Fruit fly (Drosophila melanogaster): ENCODE measurements around the gene Glyp.
A peak's percentile ranks its signal among the peaks of the same experiment; 100 is the strongest.

The Glyp gene

dm6 chr2L:2173604-2174003 lies 43.0 kb downstream of the Glyp start:
- no peak for TF ChIP-seq noc (tag; optimal IDR thresholded peaks at IDR 0.05)

DNA sequence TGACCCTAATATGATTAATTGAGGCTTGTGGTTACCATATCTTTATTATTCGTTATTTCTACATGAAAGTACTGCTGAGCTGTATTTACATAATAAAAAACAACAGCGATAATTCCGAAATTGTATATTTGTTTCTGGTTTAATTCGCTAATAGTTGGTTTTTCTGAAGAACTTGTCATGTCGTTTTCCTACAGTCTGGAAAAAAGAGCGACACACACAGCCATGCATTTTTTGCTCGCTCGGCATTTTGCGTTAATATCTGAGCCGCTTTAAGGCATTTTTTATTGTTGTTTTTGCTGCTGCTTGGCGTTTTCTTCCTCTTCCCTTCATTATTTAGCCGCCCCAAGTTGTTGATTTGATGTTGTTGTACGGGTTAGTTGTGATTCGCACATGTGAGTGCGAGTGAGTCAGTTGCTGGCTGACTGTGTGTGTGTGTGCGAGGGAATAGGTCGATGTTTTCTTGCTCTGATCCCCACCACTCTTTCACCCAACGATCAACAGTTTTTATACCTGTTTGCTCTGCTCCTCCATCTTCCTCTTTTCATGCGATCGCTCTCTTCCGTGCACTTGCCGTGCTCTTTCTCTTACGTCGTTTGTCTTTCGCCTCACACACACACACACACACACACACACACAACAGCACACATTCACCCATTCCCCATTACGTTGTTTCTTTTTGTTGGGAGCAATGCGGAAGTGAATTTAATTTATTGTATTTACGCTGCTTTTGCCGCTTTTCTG lies 44.6 kb downstream of the Glyp start:
- TF ChIP-seq noc (tag; optimal IDR thresholded peaks at IDR 0.05) = peak; percentile 41

- TF ChIP-seq noc (tag; optimal IDR thresholded peaks at IDR 0.05) = peak; percentile 95
Measured at dm6 chr2L:2175930-2176643, 45.5 kb downstream of the Glyp start.

dm6 chr2L:2177312-2177968 lies 46.8 kb downstream of the Glyp start:
- peak; percentile 38 for TF ChIP-seq noc (tag; optimal IDR thresholded peaks at IDR 0.05)

- no peak for TF ChIP-seq noc (tag; optimal IDR thresholded peaks at IDR 0.05)
Measured at dm6 chr2L:2177969-2178809, 47.6 kb downstream of the Glyp start, which contains the start of gene aop. Gene aop, minus strand, starts transcription at chr2L:2178754.

DNA sequence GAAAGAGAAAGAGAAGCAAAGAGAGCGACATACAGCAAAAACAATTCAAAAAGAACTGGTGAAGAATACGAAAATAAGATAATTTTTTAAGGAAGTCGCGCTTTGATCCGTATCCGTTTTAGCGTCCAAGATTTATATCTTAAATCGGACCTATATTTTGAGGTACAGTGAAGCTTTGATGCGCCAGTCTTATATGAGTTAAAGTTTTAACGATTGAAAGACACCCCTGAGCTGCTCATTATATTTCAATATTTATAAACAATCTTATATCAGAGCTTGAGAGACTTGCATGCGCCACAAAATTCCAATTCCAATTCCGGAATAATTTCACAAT lies 48.2 kb downstream of the Glyp start:
- TF ChIP-seq noc (tag; optimal IDR thresholded peaks at IDR 0.05) = no peak

DNA sequence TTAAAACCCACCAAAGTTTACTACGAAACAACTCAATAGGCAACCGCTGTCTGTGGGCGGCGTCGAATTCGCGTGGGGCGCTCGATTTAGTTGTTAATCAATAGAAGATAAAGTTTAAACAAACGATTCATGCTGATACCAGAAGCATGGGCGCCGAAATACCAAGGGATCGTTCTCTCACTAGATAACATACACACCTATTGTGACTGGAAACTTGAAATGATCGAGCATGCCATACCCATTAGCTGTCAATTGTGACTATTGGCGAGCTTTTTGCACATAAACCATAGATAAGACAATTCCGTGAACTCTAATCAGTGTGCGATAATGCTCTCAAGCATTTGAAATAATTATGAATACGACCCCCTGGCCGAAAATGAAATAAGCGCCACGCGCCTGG lies 48.8 kb downstream of the Glyp start:
- TF ChIP-seq noc (tag; optimal IDR thresholded peaks at IDR 0.05) = peak; percentile 64

DNA sequence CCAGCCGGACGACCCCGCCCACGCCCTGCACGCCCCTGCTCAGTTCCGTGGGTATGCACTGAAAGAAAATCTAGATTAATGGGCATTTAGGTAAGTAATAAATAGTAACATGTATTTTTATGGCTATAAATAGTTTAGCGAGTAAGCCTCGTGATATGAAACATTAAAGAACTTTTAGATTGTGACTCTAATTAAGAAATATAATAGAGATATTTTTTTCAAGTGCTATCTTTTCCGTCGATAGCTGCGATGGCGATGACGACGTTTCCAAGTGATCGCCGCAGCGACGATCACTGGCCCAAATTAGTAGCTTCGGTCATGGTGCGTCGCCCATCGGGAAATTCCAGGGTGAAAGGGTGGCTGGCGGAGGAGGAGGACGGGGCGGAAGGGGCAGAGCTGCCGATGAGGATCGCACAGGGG lies 49.5 kb downstream of the Glyp start:
- peak; percentile 37 for TF ChIP-seq noc (tag; optimal IDR thresholded peaks at IDR 0.05)

- TF ChIP-seq noc (tag; optimal IDR thresholded peaks at IDR 0.05) = no peak
Measured at dm6 chr2L:2180665-2181064, 50.1 kb downstream of the Glyp start.

dm6 chr2L:2181971-2182643 lies 51.5 kb downstream of the Glyp start:
- TF ChIP-seq noc (tag; optimal IDR thresholded peaks at IDR 0.05) = no peak

- no peak for TF ChIP-seq noc (tag; optimal IDR thresholded peaks at IDR 0.05)
Measured at dm6 chr2L:2182735-2183340, 52.2 kb downstream of the Glyp start.

- no peak for TF ChIP-seq noc (tag; optimal IDR thresholded peaks at IDR 0.05)
Measured at dm6 chr2L:2184129-2184528, 53.5 kb downstream of the Glyp start.

dm6 chr2L:2184659-2185058 lies 54.0 kb downstream of the Glyp start:
- TF ChIP-seq noc (tag; optimal IDR thresholded peaks at IDR 0.05) = no peak

- no peak for TF ChIP-seq noc (tag; optimal IDR thresholded peaks at IDR 0.05)
Measured at dm6 chr2L:2185373-2185772, 54.8 kb downstream of the Glyp start.

All from whole organism, larva.